Fruit fly (Drosophila melanogaster) whole organism, pupa: ENCODE measurements around the gene CG5880.

Experiments used
- CG12605 ChIP-seq: fragments of 200-800 bp; sonication (Bioruptor generic); IDR thresholded peaks from 2 replicates; pipeline ENCODE4 v1.3.6; 2022; ENCODE audit warnings: missing biosample characterization, missing genetic modification characterization
- CG34367 ChIP-seq: fragments of 200-800 bp; sonication (Bioruptor generic); optimal IDR thresholded peaks from 2 replicates; lab custom pipeline; 2018; ENCODE audit warnings: missing biosample characterization, mild to moderate bottlenecking, missing genetic modification characterization

dm6 chr3R:27087549-27087948 lies 29.0 kb upstream of the CG5880 start, which contains the start of gene Cpr97Ea:
- TF ChIP-seq CG34367 (tag; lab: Kevin White, UChicago) = no peak
- TF ChIP-seq CG12605 (GFP tag; lab: Robert Waterston, UW) = no peak
